Fruit fly (Drosophila melanogaster) whole organism, embryonic: ENCODE results near the gene sti.

Source experiments
- ATbp ChIP-seq: fragments of 200-800 bp; sonication (Bioruptor generic); optimal IDR thresholded peaks from 2 replicates; lab custom pipeline; 2017; ENCODE audit warnings: missing biosample characterization, mild to moderate bottlenecking, missing genetic modification characterization, missing genetic modification reagents
- Abd-B ChIP-seq: fragments of 200-800 bp; sonication (Bioruptor generic); optimal IDR thresholded peaks from 2 replicates; lab custom pipeline; 2018; ENCODE audit warnings: missing biosample characterization, mild to moderate bottlenecking, missing genetic modification characterization, moderate library complexity
- Aef1 ChIP-seq: fragments of 200-800 bp; sonication (Bioruptor generic); IDR thresholded peaks from 3 replicates; pipeline ENCODE4 v1.3.6; 2022; ENCODE audit warnings: missing biosample characterization, missing genetic modification characterization
- CG10543 ChIP-seq: fragments of 200-800 bp; sonication (Bioruptor generic); optimal IDR thresholded peaks from 3 replicates; lab custom pipeline; 2017; ENCODE audit warnings: missing biosample characterization, mild to moderate bottlenecking, missing genetic modification characterization, moderate library complexity
- CG10979 ChIP-seq: fragments of 200-800 bp; sonication (Bioruptor generic); optimal IDR thresholded peaks from 2 replicates; lab custom pipeline; 2018; ENCODE audit warnings: missing biosample characterization, mild to moderate bottlenecking, missing genetic modification characterization, moderate library complexity
- CG11398 ChIP-seq: fragments of 200-800 bp; sonication (Bioruptor generic); optimal IDR thresholded peaks from 2 replicates; lab custom pipeline; 2016; ENCODE audit warnings: missing biosample characterization, missing genetic modification characterization
- CG13123 ChIP-seq: fragments of 200-800 bp; sonication (Bioruptor generic); optimal IDR thresholded peaks from 2 replicates; lab custom pipeline; 2016; ENCODE audit warnings: missing biosample characterization, missing genetic modification characterization
- CG13424 ChIP-seq: fragments of 200-800 bp; sonication (Bioruptor generic); optimal IDR thresholded peaks from 2 replicates; lab custom pipeline; 2019; ENCODE audit warnings: missing biosample characterization, mild to moderate bottlenecking, missing genetic modification characterization, moderate library complexity
- CG13624 ChIP-seq: fragments of 200-800 bp; sonication (Bioruptor generic); optimal IDR thresholded peaks from 2 replicates; lab custom pipeline; 2016; ENCODE audit warnings: missing biosample characterization, missing genetic modification characterization
- CG14014 ChIP-seq: fragments of 200-800 bp; sonication (Bioruptor generic); IDR thresholded peaks from 2 replicates; pipeline ENCODE4 v1.3.6; 2022; ENCODE audit warnings: missing biosample characterization, missing genetic modification characterization
- CG17829 ChIP-seq: fragments of 200-800 bp; optimal IDR thresholded peaks from 2 replicates; lab custom pipeline; 2019; ENCODE audit warnings: missing biosample characterization, mild to moderate bottlenecking, missing genetic modification characterization, moderate library complexity
- CG2875 ChIP-seq: fragments of 200-800 bp; sonication (Bioruptor generic); optimal IDR thresholded peaks from 2 replicates; lab custom pipeline; 2017; ENCODE audit warnings: missing biosample characterization, mild to moderate bottlenecking, missing genetic modification characterization, missing genetic modification reagents
- CG2889 ChIP-seq: fragments of 200-800 bp; sonication (Bioruptor generic); IDR thresholded peaks from 3 replicates; pipeline ENCODE4 v1.3.6; 2022; ENCODE audit warnings: missing biosample characterization, missing genetic modification characterization
- CG30020 ChIP-seq: fragments of 200-800 bp; optimal IDR thresholded peaks from 2 replicates; lab custom pipeline; 2019; ENCODE audit warnings: missing biosample characterization, mild to moderate bottlenecking, missing genetic modification characterization, moderate library complexity
- CG30431 ChIP-seq: fragments of 200-800 bp; sonication (Bioruptor generic); optimal IDR thresholded peaks from 2 replicates; lab custom pipeline; 2017; ENCODE audit warnings: missing biosample characterization, missing genetic modification characterization
- CG3281 ChIP-seq: fragments of 200-800 bp; sonication (Bioruptor generic); optimal IDR thresholded peaks from 3 replicates; lab custom pipeline; 2017; ENCODE audit warnings: missing biosample characterization, mild to moderate bottlenecking, missing genetic modification characterization
- CG9876 ChIP-seq: fragments of 200-800 bp; sonication (Bioruptor generic); optimal IDR thresholded peaks from 2 replicates; lab custom pipeline; 2016; ENCODE audit warnings: missing biosample characterization, missing genetic modification characterization
- CrebB ChIP-seq: fragments of 200-800 bp; sonication (Bioruptor generic); optimal IDR thresholded peaks from 3 replicates; lab custom pipeline; 2018; ENCODE audit warnings: missing biosample characterization, mild to moderate bottlenecking, missing genetic modification characterization
- D19A ChIP-seq: fragments of 200-800 bp; optimal IDR thresholded peaks from 3 replicates; lab custom pipeline; 2019; ENCODE audit warnings: missing biosample characterization, mild to moderate bottlenecking, missing genetic modification characterization, moderate library complexity
- ERR ChIP-seq: fragments of 200-800 bp; sonication (Bioruptor generic); optimal IDR thresholded peaks from 2 replicates; lab custom pipeline; 2016; ENCODE audit warnings: missing biosample characterization, missing genetic modification characterization
- Ets65A ChIP-seq: fragments of 200-800 bp; sonication (Bioruptor generic); peaks from one replicate; lab custom pipeline; 2016; ENCODE audit warnings: missing biosample characterization, missing genetic modification characterization
- HmgD ChIP-seq: fragments of 200-800 bp; sonication (Bioruptor generic); optimal IDR thresholded peaks from 3 replicates; lab custom pipeline; 2016; ENCODE audit warnings: missing biosample characterization, missing genetic modification characterization
- Lim3 ChIP-seq: fragments of 200-800 bp; sonication (Bioruptor generic); IDR thresholded peaks from 2 replicates; pipeline ENCODE4 v1.3.6; 2022; ENCODE audit warnings: missing biosample characterization, missing genetic modification characterization
- Nf-YB ChIP-seq: fragments of 200-800 bp; sonication (Bioruptor generic); optimal IDR thresholded peaks from 3 replicates; lab custom pipeline; 2019; ENCODE audit warnings: missing biosample characterization, mild to moderate bottlenecking, missing genetic modification characterization, moderate library complexity
- Ravus ChIP-seq: fragments of 200-800 bp; sonication (Bioruptor generic); IDR thresholded peaks from 2 replicates; pipeline ENCODE4 v1.3.6; 2022; ENCODE audit warnings: missing biosample characterization, missing genetic modification characterization
- Side ChIP-seq: fragments of 200-800 bp; sonication (Bioruptor generic); optimal IDR thresholded peaks from 2 replicates; lab custom pipeline; 2016; ENCODE audit warnings: missing biosample characterization, missing genetic modification characterization
- TFAM ChIP-seq: fragments of 200-800 bp; sonication (Bioruptor generic); optimal IDR thresholded peaks from 2 replicates; lab custom pipeline; 2017; ENCODE audit warnings: missing biosample characterization, missing genetic modification characterization, inconsistent platforms
- YL-1 ChIP-seq: fragments of 200-800 bp; sonication (Bioruptor generic); optimal IDR thresholded peaks from 3 replicates; lab custom pipeline; 2017; ENCODE audit warnings: missing biosample characterization, mild to moderate bottlenecking, missing genetic modification characterization
- btn ChIP-seq: fragments of 200-800 bp; sonication (Bioruptor generic); optimal IDR thresholded peaks from 2 replicates; lab custom pipeline; 2016; ENCODE audit warnings: missing biosample characterization, missing genetic modification characterization
- chif ChIP-seq, 2 experiments: fragments of 200-800 bp; sonication (Bioruptor generic); optimal IDR thresholded peaks; 3 replicates each; lab custom pipeline; 2016; ENCODE audit warnings: missing biosample characterization in 2 of 2, missing genetic modification characterization in 2 of 2
- crp ChIP-seq, 2 experiments: fragments of 200-800 bp; sonication (Bioruptor generic); optimal IDR thresholded peaks; 2 replicates in 1 of 2; 3 replicates in 1 of 2; lab custom pipeline; 2017; ENCODE audit warnings: missing biosample characterization in 2 of 2, missing genetic modification characterization in 2 of 2, mild to moderate bottlenecking in 1 of 2, moderate library complexity in 1 of 2
- da ChIP-seq: fragments of 200-800 bp; sonication (Bioruptor generic); optimal IDR thresholded peaks from 2 replicates; lab custom pipeline; 2016; ENCODE audit warnings: missing biosample characterization, missing genetic modification characterization
- dpn ChIP-seq, 2 experiments: fragments of 200-800 bp; sonication (Bioruptor generic); optimal IDR thresholded peaks; 3 replicates each; lab custom pipeline; 2016; ENCODE audit warnings: missing biosample characterization in 2 of 2, missing genetic modification characterization in 2 of 2
- emc ChIP-seq: fragments of 200-800 bp; sonication (Bioruptor generic); optimal IDR thresholded peaks from 2 replicates; lab custom pipeline; 2016; ENCODE audit warnings: missing biosample characterization, missing genetic modification characterization
- exex ChIP-seq: fragments of 200-800 bp; sonication (Bioruptor generic); optimal IDR thresholded peaks from 4 replicates; lab custom pipeline; 2018; ENCODE audit warnings: missing biosample characterization, mild to moderate bottlenecking, missing genetic modification characterization, moderate library complexity
- eyg ChIP-seq: fragments of 200-800 bp; sonication (Bioruptor generic); optimal IDR thresholded peaks from 3 replicates; lab custom pipeline; 2016; ENCODE audit warnings: missing biosample characterization, missing genetic modification characterization
- gro ChIP-seq: fragments of 200-800 bp; sonication (Bioruptor generic); optimal IDR thresholded peaks from 2 replicates; lab custom pipeline; 2016; ENCODE audit warnings: missing biosample characterization, missing genetic modification characterization
- kah ChIP-seq: fragments of 200-800 bp; sonication (Bioruptor generic); optimal IDR thresholded peaks from 2 replicates; lab custom pipeline; 2018; ENCODE audit warnings: missing biosample characterization, mild to moderate bottlenecking, missing genetic modification characterization
- lab ChIP-seq: fragments of 200-800 bp; sonication (Bioruptor generic); optimal IDR thresholded peaks from 3 replicates; lab custom pipeline; 2017; ENCODE audit warnings: missing biosample characterization, missing genetic modification characterization, mild to moderate bottlenecking, moderate library complexity, missing genetic modification reagents
- maf-S ChIP-seq: fragments of 200-800 bp; sonication (Bioruptor generic); optimal IDR thresholded peaks from 2 replicates; lab custom pipeline; 2016; ENCODE audit warnings: missing biosample characterization, missing genetic modification characterization
- pan ChIP-seq, 4 experiments: fragments of >200 bp in 3 of 4; fragments of 200-800 bp in 1 of 4; sonication (Bioruptor generic) in 1 of 4; optimal IDR thresholded peaks in 3 of 4; IDR thresholded peaks in 1 of 4; 2 replicates each; pipeline versions ENCODE4 v1.3.6 to Lab custom; 2017 to 2022; ENCODE audit warnings: missing biosample characterization in 2 of 4, missing genetic modification characterization in 2 of 4, mixed read lengths in 1 of 4
- prd ChIP-seq, 3 experiments: fragments of >200 bp in 2 of 3; fragments of 200-800 bp in 1 of 3; sonication (Bioruptor generic) in 1 of 3; optimal IDR thresholded peaks in 2 of 3; IDR thresholded peaks in 1 of 3; 2 replicates in 2 of 3; 3 replicates in 1 of 3; pipeline versions ENCODE4 v1.3.6 to Lab custom; 2017 to 2022; ENCODE audit warnings: missing biosample characterization in 1 of 3, missing genetic modification characterization in 1 of 3
- sc ChIP-seq, 3 experiments: fragments of >200 bp in 2 of 3; fragments of 200-800 bp in 1 of 3; sonication (Bioruptor generic) in 1 of 3; optimal IDR thresholded peaks; 2 replicates in 2 of 3; 3 replicates in 1 of 3; lab custom pipeline; 2017; ENCODE audit warnings: mild to moderate bottlenecking in 1 of 3, missing biosample characterization in 1 of 3, missing genetic modification characterization in 1 of 3, missing genetic modification reagents in 1 of 3
- schlank ChIP-seq: fragments of 200-800 bp; sonication (Bioruptor generic); optimal IDR thresholded peaks from 2 replicates; lab custom pipeline; 2018; ENCODE audit warnings: missing biosample characterization, mild to moderate bottlenecking, missing genetic modification characterization
- scrt ChIP-seq: fragments of 200-800 bp; sonication (Bioruptor generic); optimal IDR thresholded peaks from 2 replicates; lab custom pipeline; 2018; ENCODE audit warnings: missing biosample characterization, mild to moderate bottlenecking, missing genetic modification characterization, moderate library complexity
- sr ChIP-seq: fragments of 200-800 bp; sonication (Bioruptor generic); IDR thresholded peaks from 3 replicates; pipeline ENCODE4 v1.3.6; 2022; ENCODE audit warnings: missing biosample characterization, missing genetic modification characterization
- ssp ChIP-seq: fragments of 200-800 bp; sonication (Bioruptor generic); IDR thresholded peaks from 2 replicates; pipeline ENCODE4 v1.3.6; 2022; ENCODE audit warnings: missing biosample characterization, missing genetic modification characterization
- tx ChIP-seq: fragments of 200-800 bp; sonication (Bioruptor generic); optimal IDR thresholded peaks from 2 replicates; lab custom pipeline; 2016; ENCODE audit warnings: missing biosample characterization, missing genetic modification characterization
- wor ChIP-seq: fragments of 200-800 bp; sonication (Bioruptor generic); IDR thresholded peaks from 2 replicates; pipeline ENCODE4 v1.3.6; 2022; ENCODE audit warnings: missing biosample characterization, missing genetic modification characterization

Gene sti

DNA sequence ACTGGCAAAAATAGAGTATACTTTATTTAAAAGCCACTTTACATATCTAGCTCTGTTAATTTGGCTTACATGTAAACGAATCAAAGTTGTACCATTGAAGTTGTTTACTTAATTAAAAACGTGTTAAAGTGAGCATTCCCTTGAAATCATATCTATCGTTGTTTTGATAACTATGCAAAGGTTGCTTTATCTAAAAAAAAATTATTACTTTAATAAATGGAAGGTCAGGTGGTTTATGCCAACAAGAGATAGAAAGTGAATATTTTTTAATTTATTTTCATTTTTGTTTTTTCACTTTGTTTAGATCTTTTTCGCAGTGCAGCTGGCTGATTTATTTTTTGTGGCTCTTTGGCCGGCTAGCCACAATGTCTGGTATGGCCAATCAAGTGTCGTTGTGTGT, 31.7 kb downstream of the sti start (continued):
- TF ChIP-seq YL-1 (GFP tag; lab: Kevin White, UChicago) (peak; percentile 7), CG13424 (tag; lab: Kevin White, UChicago) (peak; percentile 82), maf-S (GFP tag; lab: Kevin White, UChicago) (peak; percentile 20), Nf-YB (GFP tag; lab: Kevin White, UChicago) (peak; percentile 63), Abd-B (GFP tag; lab: Kevin White, UChicago) (peak; percentile 56), CG2889 (GFP tag; lab: Robert Waterston, UW) (no peak), CG30431 (GFP tag; lab: Kevin White, UChicago) (peak; percentile 14), CG30020 (tag; lab: Kevin White, UChicago) (no peak), Aef1 (GFP tag; lab: Robert Waterston, UW) (peak; percentile 62), scrt (GFP tag; lab: Kevin White, UChicago) (peak; percentile 46), Lim3 (GFP tag; lab: Robert Waterston, UW) (0 out of 2 replicates have a peak, but pooled peaks have one; percentile 14), CG14014 (peak; percentile 71), CG10543 (peak; percentile 18), sc (optimal IDR thresholded peaks at IDR 0.05; lab: Kevin White, UChicago) (no peak), sc (GFP tag; optimal IDR thresholded peaks at IDR 0.05; lab: Kevin White, UChicago) (peak; percentile 61), ssp (GFP tag; lab: Robert Waterston, UW) (peak; percentile 47), wor (GFP tag; lab: Robert Waterston, UW) (peak; percentile 25; the same call in 1 of the 2 replicates), CG13624 (peak; percentile 23), ATbp (GFP tag; lab: Kevin White, UChicago) (peak; percentile 67), kah (peak; percentile 51), chif (GFP tag; optimal IDR thresholded peaks at IDR 0.05; lab: Kevin White, UChicago) (peak; percentile 47 to 65), CG9876 (GFP tag; lab: Kevin White, UChicago) (no peak), HmgD (no peak), sr (GFP tag; lab: Robert Waterston, UW) (no peak), Side (GFP tag; lab: Kevin White, UChicago) (peak; percentile 23), D19A (peak; percentile 77), tx (GFP tag; lab: Kevin White, UChicago) (no peak), CG11398 (GFP tag; lab: Kevin White, UChicago) (no peak), exex (tag; lab: Kevin White, UChicago) (peak; percentile 32), eyg (GFP tag; lab: Kevin White, UChicago) (peak; percentile 17), CG13123 (GFP tag; lab: Kevin White, UChicago) (peak; percentile 30), btn (GFP tag; lab: Kevin White, UChicago) (peak; percentile 4), CrebB (tag; lab: Kevin White, UChicago) (peak; percentile 4), CG2875 (GFP tag; lab: Kevin White, UChicago) (peak; percentile 71), TFAM (GFP tag; lab: Kevin White, UChicago) (no peak), lab (GFP tag; lab: Kevin White, UChicago) (peak; percentile 68), Ravus (GFP tag; lab: Robert Waterston, UW) (no peak), pan (optimal IDR thresholded peaks at IDR 0.05; lab: Kevin White, UChicago) (no peak), pan (GFP tag; optimal IDR thresholded peaks at IDR 0.05 in 1 of 2, IDR thresholded peaks at IDR 0.05 in 1 of 2) (peak in 1 of 2 experiments; percentile 56), CG10979 (tag; lab: Kevin White, UChicago) (peak; percentile 80), gro (GFP tag; lab: Kevin White, UChicago) (peak; percentile 33), crp (GFP tag; optimal IDR thresholded peaks at IDR 0.05; lab: Kevin White, UChicago) (peak in 1 of 2 experiments; percentile 16), dpn (GFP tag; optimal IDR thresholded peaks at IDR 0.05; lab: Kevin White, UChicago) (peak; percentile 57 to 66), prd (optimal IDR thresholded peaks at IDR 0.05; lab: Kevin White, UChicago) (no peak), prd (GFP tag; IDR thresholded peaks at IDR 0.05; lab: Robert Waterston, UW) (peak; percentile 87), schlank (tag; lab: Kevin White, UChicago) (no peak), ERR (GFP tag; lab: Kevin White, UChicago) (no peak), da (GFP tag; lab: Kevin White, UChicago) (peak; percentile 15), emc (GFP tag; lab: Kevin White, UChicago) (no peak), CG17829 (tag; lab: Kevin White, UChicago) (peak; percentile 80), CG3281 (peak; percentile 41), Ets65A (GFP tag; lab: Kevin White, UChicago) (peak; percentile 89)
